Worm (Caenorhabditis elegans) whole organism, late embryonic: ENCODE measurements around the gene gem-4.

ENCODE experiments used
- Y22D7AL.16 ChIP-seq: sonication (generic microtip); optimal IDR thresholded peaks from 2 replicates; lab custom pipeline; 2016; ENCODE audit warnings: missing genetic modification characterization, missing compliant biosample characterization
- ceh-14 ChIP-seq: sonication (generic microtip); optimal IDR thresholded peaks from 2 replicates; lab custom pipeline; 2016; ENCODE audit warnings: missing genotype, missing genetic modification characterization, missing compliant biosample characterization
- ceh-18 ChIP-seq: sonication (generic microtip); optimal IDR thresholded peaks from 2 replicates; lab custom pipeline; 2016; ENCODE audit warnings: missing genetic modification characterization, missing compliant biosample characterization
- ceh-19 ChIP-seq: fragments of 200-800 bp; sonication (Bioruptor generic); optimal IDR thresholded peaks from 2 replicates; lab custom pipeline; 2018; ENCODE audit warnings: mild to moderate bottlenecking, missing genetic modification characterization, missing compliant biosample characterization
- ceh-45 ChIP-seq: fragments of 200-800 bp; sonication (Bioruptor generic); IDR thresholded peaks from 2 replicates; pipeline ENCODE4 v1.3.6; 2022; ENCODE audit warnings: missing genetic modification reagents, missing genetic modification characterization, missing compliant biosample characterization
- ceh-48 ChIP-seq: sonication (generic microtip); optimal IDR thresholded peaks from 2 replicates; lab custom pipeline; 2016; ENCODE audit warnings: missing genetic modification characterization, inconsistent platforms, missing compliant biosample characterization
- ceh-6 ChIP-seq: fragments of 200-800 bp; sonication (Bioruptor generic); optimal IDR thresholded peaks from 2 replicates; lab custom pipeline; 2018; ENCODE audit warnings: mild to moderate bottlenecking, missing genetic modification characterization, missing compliant biosample characterization
- che-1 ChIP-seq: sonication (generic microtip); optimal IDR thresholded peaks from 2 replicates; lab custom pipeline; 2016; ENCODE audit warnings: mild to moderate bottlenecking, missing genetic modification characterization, missing compliant biosample characterization
- elt-2 ChIP-seq: sonication (generic microtip); optimal IDR thresholded peaks from 2 replicates; lab custom pipeline; 2016; ENCODE audit warnings: missing genetic modification reagents, missing genetic modification characterization, missing compliant biosample characterization
- elt-4 ChIP-seq: sonication (generic microtip); optimal IDR thresholded peaks from 2 replicates; lab custom pipeline; 2016; ENCODE audit warnings: missing genetic modification characterization, missing compliant biosample characterization
- eyg-1 ChIP-seq: sonication (generic microtip); optimal IDR thresholded peaks from 2 replicates; lab custom pipeline; 2016; ENCODE audit warnings: missing genotype, missing genetic modification characterization, missing compliant biosample characterization
- hlh-15 ChIP-seq: sonication (generic microtip); optimal IDR thresholded peaks from 2 replicates; lab custom pipeline; 2016; ENCODE audit warnings: missing genetic modification characterization, missing compliant biosample characterization
- hlh-30 ChIP-seq: sonication (generic microtip); optimal IDR thresholded peaks from 2 replicates; lab custom pipeline; 2017; ENCODE audit warnings: antibody characterized with exemption, missing genetic modification characterization, missing compliant biosample characterization; ENCODE audit not compliant: insufficient read depth
- hlh-6 ChIP-seq: sonication (generic microtip); optimal IDR thresholded peaks from 2 replicates; lab custom pipeline; 2016; ENCODE audit warnings: missing genotype, missing genetic modification characterization, missing compliant biosample characterization
- hlh-8 ChIP-seq: sonication (generic microtip); optimal IDR thresholded peaks from 2 replicates; lab custom pipeline; 2016; ENCODE audit warnings: missing genotype, missing genetic modification characterization, missing compliant biosample characterization
- lim-6 ChIP-seq: sonication (generic microtip); optimal IDR thresholded peaks from 2 replicates; lab custom pipeline; 2016; ENCODE audit warnings: missing genetic modification characterization, missing compliant biosample characterization
- lin-11 ChIP-seq: fragments of 200-800 bp; sonication (Bioruptor generic); optimal IDR thresholded peaks from 2 replicates; lab custom pipeline; 2018; ENCODE audit warnings: mild to moderate bottlenecking, missing genetic modification characterization, missing compliant biosample characterization
- mec-3 ChIP-seq: sonication (generic microtip); optimal IDR thresholded peaks from 2 replicates; lab custom pipeline; 2016; ENCODE audit warnings: borderline replicate concordance, missing genetic modification characterization, missing compliant biosample characterization
- nfya-1 ChIP-seq: sonication (generic microtip); optimal IDR thresholded peaks from 2 replicates; lab custom pipeline; 2017; ENCODE audit warnings: missing genetic modification characterization, mild to moderate bottlenecking, missing compliant biosample characterization, antibody characterized with exemption, moderate library complexity
- nhr-11 ChIP-seq: fragments of 150-350 bp; optimal IDR thresholded peaks from 2 replicates; lab custom pipeline; 2014; ENCODE audit warnings: missing biosample characterization, missing genetic modification characterization
- nhr-232 ChIP-seq: sonication (generic microtip); optimal IDR thresholded peaks from 2 replicates; lab custom pipeline; 2016; ENCODE audit warnings: missing genetic modification characterization, missing compliant biosample characterization
- odd-2 ChIP-seq: sonication (generic microtip); optimal IDR thresholded peaks from 2 replicates; lab custom pipeline; 2017; ENCODE audit warnings: antibody characterized with exemption, mild to moderate bottlenecking, missing genetic modification characterization, missing compliant biosample characterization
- pax-1 ChIP-seq: fragments of 150-350 bp; optimal IDR thresholded peaks from 2 replicates; lab custom pipeline; 2014; ENCODE audit warnings: missing biosample characterization, missing genetic modification characterization
- pha-2 ChIP-seq: sonication (generic microtip); optimal IDR thresholded peaks from 2 replicates; lab custom pipeline; 2017; ENCODE audit warnings: mild to moderate bottlenecking, missing genetic modification characterization, missing compliant biosample characterization
- ref-2 ChIP-seq: sonication (generic microtip); optimal IDR thresholded peaks from 2 replicates; lab custom pipeline; 2016; ENCODE audit warnings: missing genetic modification characterization, missing compliant biosample characterization
- rnt-1 ChIP-seq: sonication (generic microtip); optimal IDR thresholded peaks from 2 replicates; lab custom pipeline; 2016; ENCODE audit warnings: missing genetic modification characterization, missing compliant biosample characterization
- sdc-2 ChIP-seq: sonication (generic microtip); optimal IDR thresholded peaks from 2 replicates; lab custom pipeline; 2016; ENCODE audit warnings: missing genotype, missing genetic modification characterization, missing compliant biosample characterization
- tbx-2 ChIP-seq: sonication (generic microtip); optimal IDR thresholded peaks from 2 replicates; lab custom pipeline; 2016; ENCODE audit warnings: missing genetic modification characterization, missing compliant biosample characterization
- tbx-7 ChIP-seq: sonication (generic microtip); optimal IDR thresholded peaks from 2 replicates; lab custom pipeline; 2016; ENCODE audit warnings: missing genotype, missing genetic modification characterization, missing compliant biosample characterization
- ttx-3 ChIP-seq: sonication (generic microtip); optimal IDR thresholded peaks from 2 replicates; lab custom pipeline; 2016; ENCODE audit warnings: missing genetic modification reagents, missing genetic modification characterization, missing compliant biosample characterization
- unc-3 ChIP-seq, 2 experiments: fragments of 200-800 bp in 1 of 2; sonication (Bioruptor generic) in 1 of 2; sonication (generic microtip) in 1 of 2; conservative IDR thresholded peaks in 1 of 2; optimal IDR thresholded peaks in 1 of 2; 2 replicates each; pipeline versions ENCODE4 v1.3.6 to Lab custom; 2016 to 2022; ENCODE audit warnings: missing compliant biosample characterization in 2 of 2, missing genetic modification characterization in 2 of 2, missing genetic modification reagents in 1 of 2
- unc-42 ChIP-seq: sonication (generic microtip); optimal IDR thresholded peaks from 2 replicates; lab custom pipeline; 2016; ENCODE audit warnings: missing genotype, missing genetic modification characterization, missing compliant biosample characterization
- unc-55 ChIP-seq: sonication (generic microtip); optimal IDR thresholded peaks from 2 replicates; lab custom pipeline; 2017; ENCODE audit warnings: missing biosample characterization, missing genetic modification reagents, missing genetic modification characterization
- zip-5 ChIP-seq: sonication (generic microtip); optimal IDR thresholded peaks from 2 replicates; lab custom pipeline; 2016; ENCODE audit warnings: missing genetic modification characterization, missing compliant biosample characterization
- ztf-16 ChIP-seq: sonication (generic microtip); optimal IDR thresholded peaks from 2 replicates; lab custom pipeline; 2017; ENCODE audit warnings: missing genetic modification characterization, missing compliant biosample characterization

Gene gem-4

DNA sequence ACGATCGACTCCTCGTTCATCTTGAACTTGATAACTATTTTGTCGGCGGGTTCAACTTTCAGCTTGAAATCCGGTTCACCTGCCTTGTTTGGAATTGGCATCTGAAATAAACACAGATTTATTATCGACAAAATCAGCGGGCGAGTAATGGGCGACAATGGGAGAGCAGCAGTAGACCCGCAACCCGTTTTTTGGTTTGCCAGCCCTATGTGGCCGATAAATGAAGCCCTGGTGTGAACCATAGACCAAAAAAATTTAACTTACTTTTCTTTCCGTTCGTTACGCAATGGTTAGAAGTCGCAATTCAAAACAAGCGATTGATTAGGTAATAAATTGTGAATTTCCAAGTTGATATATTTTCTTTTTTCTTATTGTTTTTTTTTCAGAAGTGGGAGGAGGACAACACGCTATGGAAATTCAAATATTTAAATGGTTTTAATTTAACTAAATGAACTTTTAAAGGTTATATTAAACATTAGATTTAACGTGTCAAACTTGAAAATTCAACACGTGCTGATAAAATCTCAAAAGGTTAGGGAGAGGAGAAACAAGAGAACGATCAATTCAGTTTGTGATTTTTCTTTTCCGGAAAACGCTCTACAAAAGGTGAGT, 41.6 kb upstream of the gem-4 start, which contains the start of the genes T22B3.3 and alg-3:
TSS of gene T22B3.3 (minus strand) at position 101 of the 612 bp plus-strand sequence.
TSS of gene alg-3 (plus strand) at position 562 of the 612 bp plus-strand sequence.
- no peak for TF ChIP-seq pax-1 (tag; lab: Kevin White, UChicago)
- TF ChIP-seq rnt-1 (tag; lab: Kevin White, UChicago) = no peak
- TF ChIP-seq unc-42 (tag; lab: Kevin White, UChicago) = no peak
- no peak for TF ChIP-seq odd-2 (tag; lab: Kevin White, UChicago)
- no peak for TF ChIP-seq sdc-2
- no peak for TF ChIP-seq lin-11 (tag; lab: Kevin White, UChicago)
- no peak for TF ChIP-seq ceh-45 (GFP tag; lab: Robert Waterston, UW)

ce11 chrIV:11710331-11710730, 35.1 kb upstream of the gem-4 start:
- TF ChIP-seq tbx-2 (no peak), unc-42 (tag; lab: Kevin White, UChicago) (no peak), hlh-30 (no peak), ceh-18 (tag; lab: Kevin White, UChicago) (peak; percentile 65), nfya-1 (tag; lab: Kevin White, UChicago) (peak; percentile 30), ttx-3 (tag; lab: Kevin White, UChicago) (no peak), unc-55 (GFP tag; lab: Kevin White, UChicago) (peak; percentile 98), unc-3 (GFP tag; conservative IDR thresholded peaks at IDR 0.05; lab: Robert Waterston, UW) (no peak), unc-3 (tag; optimal IDR thresholded peaks at IDR 0.05; lab: Kevin White, UChicago) (no peak), hlh-6 (tag; lab: Kevin White, UChicago) (no peak), tbx-7 (tag; lab: Kevin White, UChicago) (no peak), elt-2 (tag; lab: Kevin White, UChicago) (no peak), lim-6 (tag; lab: Kevin White, UChicago) (no peak), rnt-1 (tag; lab: Kevin White, UChicago) (peak; percentile 2), che-1 (tag; lab: Kevin White, UChicago) (no peak), mec-3 (no peak)

- peak; percentile 91 for TF ChIP-seq hlh-8
- TF ChIP-seq nhr-232 = no peak
Measured at ce11 chrIV:11713289-11713688, 32.2 kb upstream of the gem-4 start.

- TF ChIP-seq ref-2 (tag; lab: Kevin White, UChicago) (no peak), ceh-19 (GFP tag; lab: Kevin White, UChicago) (no peak), pha-2 (no peak), odd-2 (tag; lab: Kevin White, UChicago) (no peak), Y22D7AL.16 (no peak), tbx-7 (tag; lab: Kevin White, UChicago) (no peak), elt-4 (tag; lab: Kevin White, UChicago) (no peak), ceh-45 (GFP tag; lab: Robert Waterston, UW) (no peak), ceh-48 (no peak), hlh-15 (no peak), ztf-16 (tag; lab: Kevin White, UChicago) (no peak), ceh-14 (tag; lab: Kevin White, UChicago) (no peak), ceh-6 (GFP tag; lab: Kevin White, UChicago) (no peak)
Measured at ce11 chrIV:11714739-11715138, 30.7 kb upstream of the gem-4 start, which contains the start of gene magi-1. TSS of gene magi-1 (plus strand) at chrIV:11715039.

ce11 chrIV:11716414-11716813, 29.0 kb upstream of the gem-4 start:
- TF ChIP-seq nhr-11 (tag; lab: Kevin White, UChicago) (no peak), rnt-1 (tag; lab: Kevin White, UChicago) (no peak), eyg-1 (no peak), unc-3 (GFP tag; conservative IDR thresholded peaks at IDR 0.05; lab: Robert Waterston, UW) (no peak), unc-3 (tag; optimal IDR thresholded peaks at IDR 0.05; lab: Kevin White, UChicago) (no peak), elt-4 (tag; lab: Kevin White, UChicago) (no peak), zip-5 (tag; lab: Kevin White, UChicago) (no peak)
